Fruit fly (Drosophila melanogaster) whole organism, prepupa: ENCODE results near the gene scf.

ENCODE experiments used
- Blimp-1 ChIP-seq: fragments of 200-800 bp; sonication (Bioruptor generic); optimal IDR thresholded peaks from 3 replicates; lab custom pipeline; 2017; ENCODE audit warnings: missing biosample characterization, missing genetic modification characterization, mild to moderate bottlenecking, moderate library complexity, missing genetic modification reagents
- CG10631 ChIP-seq: fragments of 200-800 bp; sonication (Bioruptor generic); optimal IDR thresholded peaks from 2 replicates; lab custom pipeline; 2016; ENCODE audit warnings: missing biosample characterization, missing genetic modification characterization
- CG11762 ChIP-seq: fragments of 200-800 bp; sonication (Bioruptor generic); optimal IDR thresholded peaks from 3 replicates; lab custom pipeline; 2016; ENCODE audit warnings: missing biosample characterization, missing genetic modification characterization; ENCODE audit not compliant: insufficient read depth
- CG11902 ChIP-seq: fragments of 200-800 bp; sonication (Bioruptor generic); optimal IDR thresholded peaks from 3 replicates; lab custom pipeline; 2016; ENCODE audit warnings: missing biosample characterization, missing genetic modification characterization
- CG15336 ChIP-seq: fragments of 200-800 bp; sonication (Bioruptor generic); IDR thresholded peaks from 2 replicates; pipeline ENCODE4 v1.3.6; 2022; ENCODE audit warnings: missing biosample characterization, missing genetic modification characterization
- CG3032 ChIP-seq: fragments of 200-800 bp; optimal IDR thresholded peaks from 2 replicates; lab custom pipeline; 2019; ENCODE audit warnings: missing biosample characterization, mild to moderate bottlenecking, missing genetic modification characterization, moderate library complexity
- CG31627 ChIP-seq: fragments of 200-800 bp; sonication (Bioruptor generic); optimal IDR thresholded peaks from 3 replicates; lab custom pipeline; 2016; ENCODE audit warnings: missing biosample characterization, missing genetic modification characterization
- CG32006 ChIP-seq: fragments of 200-800 bp; sonication (Bioruptor generic); optimal IDR thresholded peaks from 3 replicates; lab custom pipeline; 2017; ENCODE audit warnings: missing biosample characterization, mild to moderate bottlenecking, missing genetic modification characterization
- CG34406 ChIP-seq: fragments of 200-800 bp; sonication (Bioruptor generic); optimal IDR thresholded peaks from 3 replicates; lab custom pipeline; 2016; ENCODE audit warnings: missing biosample characterization, missing genetic modification characterization
- CG3919 ChIP-seq: fragments of 200-800 bp; sonication (Bioruptor generic); optimal IDR thresholded peaks from 3 replicates; lab custom pipeline; 2016; ENCODE audit warnings: missing biosample characterization, missing genetic modification characterization
- CG4318 ChIP-seq: fragments of 200-800 bp; sonication (Bioruptor generic); optimal IDR thresholded peaks from 3 replicates; lab custom pipeline; 2017; ENCODE audit warnings: missing biosample characterization, mild to moderate bottlenecking, missing genetic modification characterization
- CG6163 ChIP-seq: fragments of 200-800 bp; sonication (Bioruptor generic); IDR thresholded peaks from 3 replicates; pipeline ENCODE4 v1.3.6; 2022; ENCODE audit warnings: missing biosample characterization, missing genetic modification characterization
- CG6276 ChIP-seq: fragments of 200-800 bp; sonication (Bioruptor generic); optimal IDR thresholded peaks from 2 replicates; lab custom pipeline; 2017; ENCODE audit warnings: missing biosample characterization, mild to moderate bottlenecking, missing genetic modification characterization
- CG6792 ChIP-seq: fragments of 200-800 bp; sonication (Bioruptor generic); optimal IDR thresholded peaks from 3 replicates; lab custom pipeline; 2016; ENCODE audit warnings: missing biosample characterization, missing genetic modification characterization
- CG6808 ChIP-seq: fragments of 200-800 bp; sonication (Bioruptor generic); optimal IDR thresholded peaks from 3 replicates; lab custom pipeline; 2017; ENCODE audit warnings: missing biosample characterization, missing genetic modification characterization, mild to moderate bottlenecking, moderate library complexity, missing genetic modification reagents
- CG6854 ChIP-seq: fragments of 200-800 bp; sonication (Bioruptor generic); optimal IDR thresholded peaks from 2 replicates; lab custom pipeline; 2017; ENCODE audit warnings: missing biosample characterization, mild to moderate bottlenecking, missing genetic modification characterization
- CG7368 ChIP-seq: fragments of 200-800 bp; sonication (Bioruptor generic); optimal IDR thresholded peaks from 3 replicates; lab custom pipeline; 2016; ENCODE audit warnings: missing biosample characterization, missing genetic modification characterization
- CG8119 ChIP-seq: fragments of 200-800 bp; sonication (Bioruptor generic); IDR thresholded peaks from 3 replicates; pipeline ENCODE4 v1.3.6; 2022; ENCODE audit warnings: missing biosample characterization, missing genetic modification characterization
- CG8319 ChIP-seq: fragments of 200-800 bp; sonication (Bioruptor generic); optimal IDR thresholded peaks from 3 replicates; lab custom pipeline; 2016; ENCODE audit warnings: missing biosample characterization, missing genetic modification characterization
- CG8632 ChIP-seq: fragments of 200-800 bp; sonication (Bioruptor generic); optimal IDR thresholded peaks from 3 replicates; lab custom pipeline; 2016; ENCODE audit warnings: missing biosample characterization, missing genetic modification characterization
- Eip78C ChIP-seq: fragments of 200-800 bp; sonication (Bioruptor generic); peaks from one replicate; lab custom pipeline; 2016; ENCODE audit warnings: missing biosample characterization, missing genetic modification characterization
- Eip93F ChIP-seq: fragments of 200-800 bp; sonication (Bioruptor generic); optimal IDR thresholded peaks from 2 replicates; lab custom pipeline; 2016; ENCODE audit warnings: missing biosample characterization, mild to moderate bottlenecking, missing genetic modification characterization
- Ets96B ChIP-seq: fragments of 200-800 bp; optimal IDR thresholded peaks from 2 replicates; lab custom pipeline; 2019; ENCODE audit warnings: missing biosample characterization, mild to moderate bottlenecking, missing genetic modification characterization, moderate library complexity
- Gug ChIP-seq: fragments of 200-800 bp; sonication (Bioruptor generic); IDR thresholded peaks from 2 replicates; pipeline ENCODE4 v1.3.6; 2022; ENCODE audit warnings: missing biosample characterization, missing genetic modification characterization
- Hr38 ChIP-seq: sonication (Bioruptor generic); optimal IDR thresholded peaks from 2 replicates; lab custom pipeline; 2016; ENCODE audit warnings: missing biosample characterization, missing genetic modification characterization
- Hr39 ChIP-seq: fragments of 200-800 bp; sonication (Bioruptor generic); optimal IDR thresholded peaks from 2 replicates; lab custom pipeline; 2016; ENCODE audit warnings: missing biosample characterization, missing genetic modification characterization
- Hr4 ChIP-seq: fragments of 200-800 bp; sonication (Bioruptor generic); optimal IDR thresholded peaks from 3 replicates; lab custom pipeline; 2016; ENCODE audit warnings: missing biosample characterization, missing genetic modification characterization
- Lpt ChIP-seq: fragments of 200-800 bp; sonication (Bioruptor generic); optimal IDR thresholded peaks from 3 replicates; lab custom pipeline; 2016; ENCODE audit warnings: missing biosample characterization, missing genetic modification characterization
- Met ChIP-seq: fragments of 200-800 bp; sonication (Bioruptor generic); optimal IDR thresholded peaks from 3 replicates; lab custom pipeline; 2016; ENCODE audit warnings: missing biosample characterization, missing genetic modification characterization
- OdsH ChIP-seq: fragments of 200-800 bp; sonication (Bioruptor generic); optimal IDR thresholded peaks from 3 replicates; lab custom pipeline; 2016; ENCODE audit warnings: missing biosample characterization, missing genetic modification characterization
- Smox ChIP-seq: fragments of 200-800 bp; sonication (Bioruptor generic); optimal IDR thresholded peaks from 3 replicates; lab custom pipeline; 2016; ENCODE audit warnings: missing biosample characterization, missing genetic modification characterization
- Sox14 ChIP-seq: fragments of 200-800 bp; sonication (Bioruptor generic); optimal IDR thresholded peaks from 3 replicates; lab custom pipeline; 2016; ENCODE audit warnings: missing biosample characterization, missing genetic modification characterization
- Sox15 ChIP-seq: fragments of 200-800 bp; sonication (Bioruptor generic); optimal IDR thresholded peaks from 3 replicates; lab custom pipeline; 2016; ENCODE audit warnings: missing biosample characterization, missing genetic modification characterization
- achi ChIP-seq: fragments of 200-800 bp; sonication (Bioruptor generic); optimal IDR thresholded peaks from 3 replicates; lab custom pipeline; 2016; ENCODE audit warnings: missing biosample characterization, missing genetic modification characterization
- acj6 ChIP-seq: fragments of 200-800 bp; sonication (Bioruptor generic); optimal IDR thresholded peaks from 3 replicates; lab custom pipeline; 2016; ENCODE audit warnings: missing biosample characterization, missing genetic modification characterization
- cyc ChIP-seq: fragments of 200-800 bp; sonication (Bioruptor generic); optimal IDR thresholded peaks from 3 replicates; lab custom pipeline; 2016; ENCODE audit warnings: missing biosample characterization, missing genetic modification characterization
- dac ChIP-seq: fragments of 200-800 bp; sonication (Bioruptor generic); optimal IDR thresholded peaks from 2 replicates; lab custom pipeline; 2017; ENCODE audit warnings: missing biosample characterization, mild to moderate bottlenecking, missing genetic modification characterization
- dsx ChIP-seq: fragments of 200-800 bp; optimal IDR thresholded peaks from 3 replicates; lab custom pipeline; 2019; ENCODE audit warnings: missing biosample characterization, mild to moderate bottlenecking, missing genetic modification characterization, moderate library complexity; ENCODE audit not compliant: poor library complexity, severe bottlenecking
- eg ChIP-seq: fragments of 200-800 bp; sonication (Bioruptor generic); IDR thresholded peaks from 3 replicates; pipeline ENCODE4 v1.3.6; 2022; ENCODE audit warnings: missing biosample characterization, missing genetic modification characterization
- fd59A ChIP-seq: fragments of 200-800 bp; sonication (Bioruptor generic); optimal IDR thresholded peaks from 2 replicates; lab custom pipeline; 2017; ENCODE audit warnings: missing biosample characterization, mild to moderate bottlenecking, missing genetic modification characterization, missing genetic modification reagents
- fd85E ChIP-seq: fragments of 200-800 bp; sonication (Bioruptor generic); optimal IDR thresholded peaks from 3 replicates; lab custom pipeline; 2016; ENCODE audit warnings: missing biosample characterization, missing genetic modification characterization
- fkh ChIP-seq: fragments of 200-800 bp; sonication (Bioruptor generic); optimal IDR thresholded peaks from 3 replicates; lab custom pipeline; 2017; ENCODE audit warnings: missing biosample characterization, mild to moderate bottlenecking, missing genetic modification characterization, moderate library complexity
- lz ChIP-seq: fragments of 200-800 bp; sonication (Bioruptor generic); optimal IDR thresholded peaks from 3 replicates; lab custom pipeline; 2016; ENCODE audit warnings: missing biosample characterization, missing genetic modification characterization
- net ChIP-seq: fragments of 200-800 bp; sonication (Bioruptor generic); optimal IDR thresholded peaks from 3 replicates; lab custom pipeline; 2016; ENCODE audit warnings: missing biosample characterization, missing genetic modification characterization
- spab ChIP-seq: fragments of 200-800 bp; sonication (Bioruptor generic); optimal IDR thresholded peaks from 2 replicates; lab custom pipeline; 2017; ENCODE audit warnings: missing biosample characterization, mild to moderate bottlenecking, missing genetic modification characterization, missing genetic modification reagents
- ss ChIP-seq, 2 experiments: fragments of 200-800 bp; sonication (Bioruptor generic); optimal IDR thresholded peaks; 2 replicates in 1 of 2; 3 replicates in 1 of 2; lab custom pipeline; 2017 to 2018; ENCODE audit warnings: mild to moderate bottlenecking in 2 of 2, missing biosample characterization in 2 of 2, missing genetic modification characterization in 2 of 2, moderate library complexity in 1 of 2
- svp ChIP-seq: fragments of 200-800 bp; sonication (Bioruptor generic); peaks from one replicate; lab custom pipeline; 2016; ENCODE audit warnings: missing biosample characterization, missing genetic modification characterization

scf gene

DNA sequence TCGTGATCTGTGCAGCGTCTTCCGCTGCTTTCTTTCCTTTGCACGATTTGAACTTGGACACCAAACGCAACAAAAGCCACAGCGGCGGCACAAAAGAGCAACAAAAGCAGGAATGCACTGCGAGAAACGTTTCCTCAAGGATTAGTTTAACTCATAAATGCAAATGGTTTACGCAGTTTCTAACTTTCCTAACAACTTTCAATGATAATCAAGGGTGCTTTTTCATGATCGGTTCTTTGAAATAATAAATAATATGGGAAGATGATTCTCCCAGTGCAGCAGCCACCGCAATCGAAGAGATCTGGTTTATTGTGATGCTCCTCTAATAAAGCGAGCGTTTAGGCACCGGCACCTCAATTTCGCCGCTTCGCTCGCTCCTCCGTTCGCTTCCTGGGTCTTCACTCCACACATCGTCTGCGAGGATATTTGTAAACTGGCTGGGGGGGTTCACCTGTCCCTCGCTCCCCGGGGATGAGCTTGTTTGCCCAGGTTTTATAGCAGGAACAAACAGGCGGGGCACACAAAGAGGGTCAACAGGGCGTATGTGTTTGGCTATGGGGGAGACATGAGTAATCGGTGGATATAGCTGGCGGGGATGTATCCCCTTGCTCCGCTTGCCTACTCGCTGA lies 20.7 kb downstream of the scf start (continued):
- TF ChIP-seq CG8632 (GFP tag; lab: Kevin White, UChicago) (peak; percentile 90), CG4318 (peak; percentile 94), net (GFP tag; lab: Kevin White, UChicago) (peak; percentile 94), CG3032 (tag; lab: Kevin White, UChicago) (peak; percentile 81), CG7368 (GFP tag; lab: Kevin White, UChicago) (peak; percentile 91), lz (GFP tag; lab: Kevin White, UChicago) (peak; percentile 97), achi (GFP tag; lab: Kevin White, UChicago) (peak; percentile 96), CG6163 (GFP tag; lab: Robert Waterston, UW) (peak; percentile 97), Sox15 (GFP tag; lab: Kevin White, UChicago) (peak; percentile 89)

DNA sequence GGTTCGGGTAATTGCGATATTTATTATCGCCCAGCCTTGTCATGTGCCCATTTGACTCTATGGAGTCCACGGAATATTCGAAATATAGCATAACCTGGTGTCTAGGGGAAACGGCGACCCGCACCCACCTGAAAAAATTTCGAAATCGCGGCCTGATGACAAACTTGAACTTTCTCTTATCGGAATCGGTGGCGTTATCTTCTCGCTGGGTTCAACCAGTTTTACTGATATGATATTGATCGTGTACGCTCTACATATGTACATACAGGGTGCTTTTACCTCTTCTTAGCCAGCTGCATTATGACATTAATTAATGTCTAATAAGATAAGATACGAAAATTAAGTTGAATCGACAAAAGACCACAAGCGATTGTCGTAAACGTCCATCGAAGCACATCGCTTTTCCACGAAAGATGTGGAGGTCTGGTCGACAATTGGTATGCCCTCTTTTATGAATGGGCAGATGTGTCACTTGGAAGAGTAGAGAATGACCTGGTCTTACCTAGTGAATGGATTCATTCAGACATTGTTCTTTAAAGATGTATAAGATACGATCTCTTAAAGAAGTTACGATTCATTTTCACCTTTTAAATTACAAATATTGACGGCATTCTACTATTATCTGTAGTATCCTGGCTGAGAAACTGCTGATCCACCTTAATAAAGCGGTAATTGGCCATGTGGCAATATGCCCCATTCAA lies 21.9 kb downstream of the scf start:
- no peak for TF ChIP-seq CG4318
- peak; percentile 54 for TF ChIP-seq OdsH (GFP tag; lab: Kevin White, UChicago)
- TF ChIP-seq ss (GFP tag; optimal IDR thresholded peaks at IDR 0.05; lab: Kevin White, UChicago), result no peak
- peak; percentile 31 for TF ChIP-seq CG11762 (GFP tag; lab: Kevin White, UChicago)
- no peak for TF ChIP-seq Hr38
- peak; percentile 28; the same call in 1 of the 2 replicates for TF ChIP-seq Gug (GFP tag; lab: Robert Waterston, UW)
- peak; percentile 51 for TF ChIP-seq acj6
- TF ChIP-seq CG8119 (GFP tag; lab: Robert Waterston, UW), result peak; percentile 27; the same call in 1 of the 3 replicates
- TF ChIP-seq CG7368 (GFP tag; lab: Kevin White, UChicago), result no peak
- TF ChIP-seq Hr39, result peak; percentile 48
- peak; percentile 50 for TF ChIP-seq CG8632 (GFP tag; lab: Kevin White, UChicago)
- TF ChIP-seq Blimp-1, result no peak
- peak; percentile 48 for TF ChIP-seq fd59A
- no peak for TF ChIP-seq fd85E (GFP tag; lab: Kevin White, UChicago)
- TF ChIP-seq CG34406, result peak; percentile 35
- TF ChIP-seq CG32006 (GFP tag; lab: Kevin White, UChicago), result peak; percentile 60
- TF ChIP-seq Met (GFP tag; lab: Kevin White, UChicago), result peak; percentile 35
- TF ChIP-seq CG6163 (GFP tag; lab: Robert Waterston, UW), result peak; percentile 35; the same call in 1 of the 3 replicates
- peak; percentile 69 for TF ChIP-seq CG3919
- peak; percentile 16 for TF ChIP-seq CG6276 (GFP tag; lab: Kevin White, UChicago)
- peak; percentile 39 for TF ChIP-seq CG31627 (GFP tag; lab: Kevin White, UChicago)
- no peak for TF ChIP-seq CG6854 (GFP tag; lab: Kevin White, UChicago)
- no peak for TF ChIP-seq spab (GFP tag; lab: Kevin White, UChicago)
- peak; percentile 26; the same call in 1 of the 3 replicates for TF ChIP-seq eg
- peak; percentile 43 for TF ChIP-seq Sox14 (GFP tag; lab: Kevin White, UChicago)
- peak; percentile 33 for TF ChIP-seq CG11902 (GFP tag; lab: Kevin White, UChicago)
- TF ChIP-seq Eip93F, result no peak
- TF ChIP-seq cyc (GFP tag; lab: Kevin White, UChicago), result peak; percentile 34
- TF ChIP-seq Smox (GFP tag; lab: Kevin White, UChicago), result peak; percentile 54
- TF ChIP-seq fkh (GFP tag; lab: Kevin White, UChicago), result no peak
- no peak for TF ChIP-seq Lpt
- TF ChIP-seq dac (GFP tag; lab: Kevin White, UChicago), result no peak
- peak; percentile 36 for TF ChIP-seq net (GFP tag; lab: Kevin White, UChicago)
- peak; percentile 90 for TF ChIP-seq Eip78C
- TF ChIP-seq CG10631, result peak; percentile 34
- peak; percentile 23 for TF ChIP-seq CG15336 (GFP tag; lab: Robert Waterston, UW)
- TF ChIP-seq CG6808 (GFP tag; lab: Kevin White, UChicago), result peak; percentile 5
- no peak for TF ChIP-seq CG8319 (GFP tag; lab: Kevin White, UChicago)
- peak; percentile 11 for TF ChIP-seq Hr4
- peak; percentile 31 for TF ChIP-seq Sox15 (GFP tag; lab: Kevin White, UChicago)
- TF ChIP-seq CG6792 (GFP tag; lab: Kevin White, UChicago), result peak; percentile 53
- TF ChIP-seq Ets96B (tag; lab: Kevin White, UChicago), result peak; percentile 60
- peak; percentile 13 for TF ChIP-seq dsx
- peak; percentile 87 for TF ChIP-seq svp (GFP tag; lab: Kevin White, UChicago)
